Fruit fly (Drosophila melanogaster) whole organism, embryonic: ENCODE measurements around the gene CG9328.

Experiments
- ATbp ChIP-seq: fragments of 200-800 bp; sonication (Bioruptor generic); optimal IDR thresholded peaks from 2 replicates; lab custom pipeline; 2017; ENCODE audit warnings: missing biosample characterization, mild to moderate bottlenecking, missing genetic modification characterization, missing genetic modification reagents
- Awh ChIP-seq: fragments of 200-800 bp; sonication (Bioruptor generic); IDR thresholded peaks from 2 replicates; pipeline ENCODE4, ENCODE4 v1.3.6; 2022; ENCODE audit warnings: missing biosample characterization, missing genetic modification characterization
- Bteb2 ChIP-seq: fragments of 200-800 bp; sonication (Bioruptor generic); optimal IDR thresholded peaks from 2 replicates; lab custom pipeline; 2016; ENCODE audit warnings: missing biosample characterization, missing genetic modification characterization
- CG10267 ChIP-seq: fragments of 200-800 bp; sonication (Bioruptor generic); optimal IDR thresholded peaks from 2 replicates; lab custom pipeline; 2018; ENCODE audit warnings: missing biosample characterization, mild to moderate bottlenecking, missing genetic modification characterization, moderate library complexity
- CG10431 ChIP-seq: fragments of 200-800 bp; sonication (Bioruptor generic); optimal IDR thresholded peaks from 3 replicates; lab custom pipeline; 2018; ENCODE audit warnings: missing biosample characterization, mild to moderate bottlenecking, missing genetic modification characterization
- CG10543 ChIP-seq: fragments of 200-800 bp; sonication (Bioruptor generic); optimal IDR thresholded peaks from 3 replicates; lab custom pipeline; 2017; ENCODE audit warnings: missing biosample characterization, mild to moderate bottlenecking, missing genetic modification characterization, moderate library complexity
- CG10959 ChIP-seq: fragments of 200-800 bp; sonication (Bioruptor generic); IDR thresholded peaks from 2 replicates; pipeline ENCODE4 v1.3.6; 2022; ENCODE audit warnings: missing biosample characterization, missing genetic modification characterization
- CG12744 ChIP-seq: fragments of 200-800 bp; sonication (Bioruptor generic); optimal IDR thresholded peaks from 2 replicates; lab custom pipeline; 2016; ENCODE audit warnings: missing biosample characterization, missing genetic modification characterization
- CG13624 ChIP-seq: fragments of 200-800 bp; sonication (Bioruptor generic); optimal IDR thresholded peaks from 2 replicates; lab custom pipeline; 2016; ENCODE audit warnings: missing biosample characterization, missing genetic modification characterization
- CG1529 ChIP-seq: fragments of 200-800 bp; sonication (Bioruptor generic); optimal IDR thresholded peaks from 3 replicates; lab custom pipeline; 2018; ENCODE audit warnings: missing biosample characterization, missing genetic modification characterization
- CG15601 ChIP-seq: fragments of 200-800 bp; sonication (Bioruptor generic); optimal IDR thresholded peaks from 3 replicates; lab custom pipeline; 2019; ENCODE audit warnings: missing biosample characterization, mild to moderate bottlenecking, missing genetic modification characterization, moderate library complexity
- CG17328 ChIP-seq: fragments of 200-800 bp; sonication (Bioruptor generic); IDR thresholded peaks from 2 replicates; pipeline ENCODE4 v1.3.6; 2022; ENCODE audit warnings: missing biosample characterization, missing genetic modification characterization
- CG17802 ChIP-seq: fragments of 200-800 bp; sonication (Bioruptor generic); optimal IDR thresholded peaks from 2 replicates; lab custom pipeline; 2018; ENCODE audit warnings: missing biosample characterization, mild to moderate bottlenecking, missing genetic modification characterization, moderate library complexity
- CG17912 ChIP-seq: fragments of 200-800 bp; sonication (Bioruptor generic); optimal IDR thresholded peaks from 2 replicates; lab custom pipeline; 2018; ENCODE audit warnings: missing biosample characterization, mild to moderate bottlenecking, missing genetic modification characterization
- CG1832 ChIP-seq: fragments of 200-800 bp; sonication (Bioruptor generic); optimal IDR thresholded peaks from 2 replicates; lab custom pipeline; 2017; ENCODE audit warnings: missing biosample characterization, mild to moderate bottlenecking, missing genetic modification characterization, inconsistent platforms
- CG2120 ChIP-seq: fragments of 200-800 bp; sonication (Bioruptor generic); optimal IDR thresholded peaks from 3 replicates; lab custom pipeline; 2016; ENCODE audit warnings: missing biosample characterization, missing genetic modification characterization
- CG2202 ChIP-seq: fragments of 200-800 bp; sonication (Bioruptor generic); optimal IDR thresholded peaks from 2 replicates; lab custom pipeline; 2018; ENCODE audit warnings: missing biosample characterization, mild to moderate bottlenecking, missing genetic modification characterization
- CG34224 ChIP-seq: fragments of 200-800 bp; sonication (Bioruptor generic); IDR thresholded peaks from 3 replicates; pipeline ENCODE4 v1.3.6; 2022; ENCODE audit warnings: missing biosample characterization, missing genetic modification characterization; ENCODE audit not compliant: partially characterized antibody
- CG34376 ChIP-seq: fragments of 200-800 bp; sonication (Bioruptor generic); optimal IDR thresholded peaks from 2 replicates; lab custom pipeline; 2018; ENCODE audit warnings: missing biosample characterization, mild to moderate bottlenecking, missing genetic modification characterization
- CG4404 ChIP-seq: fragments of 200-800 bp; sonication (Bioruptor generic); IDR thresholded peaks from 2 replicates; pipeline ENCODE4 v1.3.6; 2022; ENCODE audit warnings: missing biosample characterization, missing genetic modification characterization
- CG8290 ChIP-seq, 3 experiments: fragments of 200-800 bp; sonication (Bioruptor generic); optimal IDR thresholded peaks; 2 replicates each; lab custom pipeline; 2016 to 2019; ENCODE audit warnings: missing biosample characterization in 3 of 3, missing genetic modification characterization in 3 of 3, mild to moderate bottlenecking in 2 of 3, moderate library complexity in 1 of 3
- CG8478 ChIP-seq: fragments of >200 bp; optimal IDR thresholded peaks from 2 replicates; lab custom pipeline; 2018
- CG9215 ChIP-seq: fragments of 200-800 bp; sonication (Bioruptor generic); IDR thresholded peaks from 2 replicates; pipeline ENCODE4 v1.3.6; 2022; ENCODE audit warnings: missing biosample characterization, missing genetic modification characterization
- CG9727 ChIP-seq: fragments of 200-800 bp; sonication (Bioruptor generic); optimal IDR thresholded peaks from 3 replicates; lab custom pipeline; 2017; ENCODE audit warnings: missing biosample characterization, mild to moderate bottlenecking, missing genetic modification characterization
- Dip3 ChIP-seq: fragments of 200-800 bp; sonication (Bioruptor generic); optimal IDR thresholded peaks from 3 replicates; lab custom pipeline; 2016; ENCODE audit warnings: missing biosample characterization, missing genetic modification characterization
- ERR ChIP-seq: fragments of 200-800 bp; sonication (Bioruptor generic); optimal IDR thresholded peaks from 2 replicates; lab custom pipeline; 2016; ENCODE audit warnings: missing biosample characterization, missing genetic modification characterization
- Elba2 ChIP-seq: fragments of 200-800 bp; sonication (Bioruptor generic); optimal IDR thresholded peaks from 3 replicates; lab custom pipeline; 2016; ENCODE audit warnings: missing biosample characterization, missing genetic modification characterization
- HLHmδ ChIP-seq: fragments of 200-800 bp; sonication (Bioruptor generic); optimal IDR thresholded peaks from 2 replicates; lab custom pipeline; 2018; ENCODE audit warnings: missing biosample characterization, mild to moderate bottlenecking, missing genetic modification characterization, moderate library complexity
- Lpt ChIP-seq: fragments of >200 bp; optimal IDR thresholded peaks from 2 replicates; lab custom pipeline; 2018; ENCODE audit warnings: missing biosample characterization, missing genetic modification characterization
- Optix ChIP-seq: fragments of 200-800 bp; sonication (Bioruptor generic); IDR thresholded peaks from 3 replicates; pipeline ENCODE4 v1.3.6; 2022; ENCODE audit warnings: missing biosample characterization, missing genetic modification characterization
- Sin3A ChIP-seq: fragments of >200 bp; optimal IDR thresholded peaks from 2 replicates; lab custom pipeline; 2018
- Ssrp ChIP-seq: fragments of 200-800 bp; sonication (Bioruptor generic); optimal IDR thresholded peaks from 2 replicates; lab custom pipeline; 2018; ENCODE audit warnings: missing biosample characterization, mild to moderate bottlenecking, missing genetic modification characterization, moderate library complexity
- ap ChIP-seq: fragments of 200-800 bp; sonication (Bioruptor generic); IDR thresholded peaks from 2 replicates; pipeline ENCODE4 v1.3.6; 2022; ENCODE audit warnings: missing biosample characterization, missing genetic modification characterization
- ara ChIP-seq: fragments of 200-800 bp; sonication (Bioruptor generic); IDR thresholded peaks from 2 replicates; pipeline ENCODE4 v1.3.6; 2022; ENCODE audit warnings: missing biosample characterization, missing genetic modification characterization
- bigmax ChIP-seq: fragments of 200-800 bp; sonication (Bioruptor generic); optimal IDR thresholded peaks from 2 replicates; lab custom pipeline; 2018; ENCODE audit warnings: missing biosample characterization, mild to moderate bottlenecking, missing genetic modification characterization
- bowl ChIP-seq: fragments of 200-800 bp; sonication (Bioruptor generic); IDR thresholded peaks from 2 replicates; pipeline ENCODE4 v1.3.6; 2022; ENCODE audit warnings: missing biosample characterization, missing genetic modification characterization
- cad ChIP-seq: fragments of >200 bp; optimal IDR thresholded peaks from 2 replicates; lab custom pipeline; 2017; ENCODE audit warnings: missing biosample characterization, missing genetic modification characterization
- cas ChIP-seq: fragments of 200-800 bp; sonication (Bioruptor generic); IDR thresholded peaks from 2 replicates; pipeline ENCODE4 v1.3.6; 2022; ENCODE audit warnings: missing biosample characterization, missing genetic modification characterization
- en ChIP-seq: fragments of 200-800 bp; sonication (Bioruptor generic); optimal IDR thresholded peaks from 2 replicates; lab custom pipeline; 2016; ENCODE audit warnings: missing biosample characterization, missing genetic modification characterization
- ftz-f1 ChIP-seq: fragments of 200-800 bp; sonication (Bioruptor generic); optimal IDR thresholded peaks from 2 replicates; lab custom pipeline; 2016; ENCODE audit warnings: missing biosample characterization, missing genetic modification characterization
- gcm2 ChIP-seq: fragments of 200-800 bp; sonication (Bioruptor generic); optimal IDR thresholded peaks from 2 replicates; lab custom pipeline; 2016; ENCODE audit warnings: missing biosample characterization, missing genetic modification characterization
- grau ChIP-seq: fragments of 200-800 bp; optimal IDR thresholded peaks from 3 replicates; lab custom pipeline; 2019; ENCODE audit warnings: missing biosample characterization, mild to moderate bottlenecking, missing genetic modification characterization, moderate library complexity
- gt ChIP-seq: fragments of 200-800 bp; sonication (Bioruptor generic); IDR thresholded peaks from 2 replicates; pipeline ENCODE4 v1.3.6; 2022; ENCODE audit warnings: missing biosample characterization, missing genetic modification characterization
- her ChIP-seq: fragments of 200-800 bp; sonication (Bioruptor generic); optimal IDR thresholded peaks from 2 replicates; lab custom pipeline; 2016; ENCODE audit warnings: missing biosample characterization, missing genetic modification characterization
- jumu ChIP-seq: fragments of 200-800 bp; sonication (Bioruptor generic); optimal IDR thresholded peaks from 3 replicates; lab custom pipeline; 2016; ENCODE audit warnings: missing biosample characterization, missing genetic modification characterization
- knrl ChIP-seq: fragments of 200-800 bp; sonication (Bioruptor generic); IDR thresholded peaks from 3 replicates; pipeline ENCODE4 v1.3.6; 2022; ENCODE audit warnings: missing biosample characterization, missing genetic modification characterization; ENCODE audit not compliant: partially characterized antibody
- lov ChIP-seq, 2 experiments: fragments of 200-800 bp in 1 of 2; fragments of >200 bp in 1 of 2; sonication (Bioruptor generic) in 1 of 2; IDR thresholded peaks in 1 of 2; optimal IDR thresholded peaks in 1 of 2; 2 replicates in 1 of 2; 3 replicates in 1 of 2; pipeline versions ENCODE4 v1.3.6 to Lab custom; 2017 to 2022; ENCODE audit warnings: missing biosample characterization in 1 of 2, missing genetic modification characterization in 1 of 2
- onecut ChIP-seq: fragments of 200-800 bp; sonication (Bioruptor generic); IDR thresholded peaks from 2 replicates; pipeline ENCODE4 v1.3.6; 2022; ENCODE audit warnings: missing biosample characterization, missing genetic modification characterization
- pita ChIP-seq: fragments of 200-800 bp; sonication (Bioruptor generic); optimal IDR thresholded peaks from 2 replicates; lab custom pipeline; 2017; ENCODE audit warnings: missing biosample characterization, mild to moderate bottlenecking, missing genetic modification characterization
- schlank ChIP-seq: fragments of 200-800 bp; sonication (Bioruptor generic); optimal IDR thresholded peaks from 2 replicates; lab custom pipeline; 2018; ENCODE audit warnings: missing biosample characterization, mild to moderate bottlenecking, missing genetic modification characterization
- tna ChIP-seq: fragments of 200-800 bp; sonication (Bioruptor generic); IDR thresholded peaks from 2 replicates; pipeline ENCODE4 v1.3.6; 2022; ENCODE audit warnings: missing biosample characterization, missing genetic modification characterization; ENCODE audit not compliant: partially characterized antibody

CG9328 gene

DNA sequence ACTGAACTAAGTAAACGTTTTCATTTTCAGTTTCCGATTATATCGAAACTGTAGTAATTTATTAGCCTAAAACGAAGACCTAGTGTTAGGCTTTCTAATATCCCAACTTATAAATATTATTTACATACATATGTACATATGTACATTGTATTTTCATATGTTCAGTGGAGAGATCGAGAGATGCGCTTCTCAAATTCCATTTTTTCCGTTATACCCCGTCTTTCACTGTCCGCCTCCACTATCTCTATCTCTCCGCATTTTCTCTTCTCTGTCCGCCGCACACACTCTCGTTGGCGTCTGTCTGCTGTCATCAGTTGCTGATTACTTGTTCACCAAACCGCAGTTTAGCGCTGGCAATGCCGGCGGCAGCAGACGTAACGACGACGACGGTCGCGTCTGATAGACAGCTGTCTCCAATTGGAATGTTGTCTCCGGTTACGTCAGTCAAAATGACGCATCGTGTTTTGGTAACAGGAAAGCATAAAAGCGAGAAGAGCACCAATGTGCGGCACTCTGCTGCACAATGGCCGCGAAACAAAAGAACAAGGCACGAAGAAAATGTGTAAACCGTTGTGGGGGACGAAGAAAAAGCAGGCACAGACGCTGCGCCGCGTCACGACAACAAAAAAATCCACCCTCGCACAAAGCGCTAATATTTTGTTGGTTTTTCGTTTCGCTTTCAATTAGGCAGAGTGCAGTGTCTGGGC, 25.1 kb downstream of the CG9328 start, which contains the start of gene CG9331 (continued):
- no peak for TF ChIP-seq Bteb2 (GFP tag; lab: Kevin White, UChicago)
- no peak for TF ChIP-seq Optix (GFP tag; lab: Robert Waterston, UW)
- TF ChIP-seq Elba2 (GFP tag; lab: Kevin White, UChicago): peak; percentile 85
- TF ChIP-seq lov (optimal IDR thresholded peaks at IDR 0.05; lab: Kevin White, UChicago): no peak
- no peak for TF ChIP-seq lov (GFP tag; IDR thresholded peaks at IDR 0.05; lab: Robert Waterston, UW)
- no peak for TF ChIP-seq ap (GFP tag; lab: Robert Waterston, UW)
- TF ChIP-seq bigmax (GFP tag; lab: Kevin White, UChicago): no peak
- TF ChIP-seq CG15601 (tag; lab: Kevin White, UChicago): no peak
- TF ChIP-seq CG13624: no peak
- TF ChIP-seq cad (GFP tag; lab: Kevin White, UChicago): no peak
- TF ChIP-seq CG1529 (GFP tag; lab: Kevin White, UChicago): no peak
- no peak for TF ChIP-seq her (GFP tag; lab: Kevin White, UChicago)
- TF ChIP-seq ftz-f1 (GFP tag; lab: Kevin White, UChicago): peak; percentile 46
- no peak for TF ChIP-seq Ssrp (tag; lab: Kevin White, UChicago)
- no peak for TF ChIP-seq ara
- no peak for TF ChIP-seq jumu
- TF ChIP-seq CG17328 (GFP tag; lab: Robert Waterston, UW): no peak
- TF ChIP-seq CG12744 (GFP tag; lab: Kevin White, UChicago): no peak
- peak; percentile 61 for TF ChIP-seq HLHmδ
- TF ChIP-seq grau (tag; lab: Kevin White, UChicago): peak; percentile 54
- TF ChIP-seq CG9215 (GFP tag; lab: Robert Waterston, UW): peak; percentile 84
- TF ChIP-seq CG4404 (GFP tag; lab: Robert Waterston, UW): no peak
- no peak for TF ChIP-seq Awh (GFP tag; lab: Robert Waterston, UW)
- peak; percentile 59; the same call in 2 of the 3 replicates for TF ChIP-seq CG34224
- no peak for TF ChIP-seq CG8478 (lab: Kevin White, UChicago)
- TF ChIP-seq bowl: no peak
- no peak for TF ChIP-seq onecut (GFP tag; lab: Robert Waterston, UW)
- peak; percentile 51 for TF ChIP-seq CG17912
- TF ChIP-seq Lpt (GFP tag; lab: Kevin White, UChicago): no peak
- peak; percentile 46; the same call in 1 of the 2 replicates for TF ChIP-seq tna
- no peak for TF ChIP-seq CG10431 (GFP tag; lab: Kevin White, UChicago)
- no peak for TF ChIP-seq CG2120 (GFP tag; lab: Kevin White, UChicago)
- no peak for TF ChIP-seq CG10959 (GFP tag; lab: Robert Waterston, UW)
- TF ChIP-seq CG34376 (GFP tag; lab: Kevin White, UChicago): no peak
- TF ChIP-seq en: no peak
- no peak for TF ChIP-seq gt (GFP tag; lab: Robert Waterston, UW)
- no peak for TF ChIP-seq CG8290 (GFP tag; optimal IDR thresholded peaks at IDR 0.05; lab: Kevin White, UChicago)
- peak in 1 of 2 experiments; percentile 29 for TF ChIP-seq CG8290 (tag; optimal IDR thresholded peaks at IDR 0.05; lab: Kevin White, UChicago)
- TF ChIP-seq ERR (GFP tag; lab: Kevin White, UChicago): no peak
- no peak for TF ChIP-seq CG1832 (GFP tag; lab: Kevin White, UChicago)
- no peak for TF ChIP-seq CG17802 (tag; lab: Kevin White, UChicago)
- TF ChIP-seq knrl (GFP tag; lab: Robert Waterston, UW): no peak
- no peak for TF ChIP-seq CG2202 (tag; lab: Kevin White, UChicago)
- no peak for TF ChIP-seq Sin3A (lab: Kevin White, UChicago)
- TF ChIP-seq CG10543: peak; percentile 66
- no peak for TF ChIP-seq CG10267 (tag; lab: Kevin White, UChicago)
- no peak for TF ChIP-seq CG9727 (GFP tag; lab: Kevin White, UChicago)
- no peak for TF ChIP-seq pita (GFP tag; lab: Kevin White, UChicago)
- TF ChIP-seq gcm2: no peak
- TF ChIP-seq ATbp: no peak
- TF ChIP-seq schlank (tag; lab: Kevin White, UChicago): no peak
- TF ChIP-seq cas (GFP tag; lab: Robert Waterston, UW): no peak
- no peak for TF ChIP-seq Dip3 (GFP tag; lab: Kevin White, UChicago)
